Fruit fly (Drosophila melanogaster): ENCODE data around the gene promL.

The promL gene

DNA sequence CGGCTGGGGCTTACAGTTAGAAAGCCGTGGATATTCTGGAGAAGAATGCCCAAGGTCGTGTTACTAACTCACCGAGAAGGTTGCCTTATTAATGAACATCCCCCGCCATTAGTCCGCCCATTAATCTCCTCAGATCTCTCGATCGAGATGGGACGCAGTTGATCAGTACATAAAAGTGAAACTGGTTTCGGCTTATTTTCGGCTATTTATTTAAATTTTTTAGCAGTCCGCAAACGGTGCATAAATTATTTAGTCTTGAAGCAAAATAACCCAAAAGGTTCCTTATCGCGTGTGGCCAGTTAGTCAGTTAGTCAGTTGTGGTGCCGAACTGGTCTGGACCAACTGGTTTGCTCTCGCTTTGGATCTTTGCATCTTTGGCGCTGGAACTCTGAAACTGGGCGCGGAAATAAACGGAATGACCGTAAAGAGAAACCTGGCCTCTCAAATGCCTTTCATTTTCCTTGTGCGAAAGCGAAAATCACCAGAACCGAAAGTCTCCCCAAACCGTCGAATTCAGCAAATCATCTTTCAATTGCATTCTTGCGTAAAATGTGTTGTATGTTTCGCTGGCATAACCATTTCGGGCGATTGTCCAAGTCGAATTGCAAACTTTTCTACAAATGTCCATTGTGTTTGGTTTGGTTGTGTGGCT, 28.6 kb downstream of the promL start:
- TF ChIP-seq Ets21C (GFP tag; optimal IDR thresholded peaks at IDR 0.05) (no peak), cyc (GFP tag; optimal IDR thresholded peaks at IDR 0.05) (no peak), eg (GFP tag; IDR thresholded peaks at IDR 0.05) (0 out of 3 replicates have a peak, but pooled peaks have one; percentile 21), topi (GFP tag; optimal IDR thresholded peaks at IDR 0.05) (peak; percentile 6), Blimp-1 (GFP tag; optimal IDR thresholded peaks at IDR 0.05) (peak; percentile 99), CG6854 (GFP tag; optimal IDR thresholded peaks at IDR 0.05) (peak; percentile 73)

DNA sequence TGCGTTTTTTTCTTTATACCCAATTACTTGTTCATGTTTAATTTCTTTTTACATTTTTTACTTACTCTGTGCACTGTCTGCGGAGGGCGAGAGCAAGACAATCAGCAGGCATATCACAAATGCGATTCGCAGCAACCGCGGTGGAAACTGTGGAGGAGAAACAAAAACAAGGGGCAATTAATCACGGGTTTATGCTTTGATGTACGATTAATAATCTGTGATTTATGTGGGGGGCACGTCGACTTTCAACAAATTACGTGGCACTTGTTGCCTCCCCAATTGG, 30.0 kb downstream of the promL start:
- TF ChIP-seq Sox102F (GFP tag; optimal IDR thresholded peaks at IDR 0.05): no peak
- TF ChIP-seq CG8632 (GFP tag; optimal IDR thresholded peaks at IDR 0.05): no peak
- no peak for TF ChIP-seq CG6792 (GFP tag; optimal IDR thresholded peaks at IDR 0.05)
- TF ChIP-seq lz (GFP tag; optimal IDR thresholded peaks at IDR 0.05): no peak
- no peak for TF ChIP-seq CG32006 (GFP tag; optimal IDR thresholded peaks at IDR 0.05)
- TF ChIP-seq CG3032 (tag; optimal IDR thresholded peaks at IDR 0.05): no peak
- TF ChIP-seq CG11902 (GFP tag; optimal IDR thresholded peaks at IDR 0.05): no peak
- TF ChIP-seq dsx (GFP tag; optimal IDR thresholded peaks at IDR 0.05; ENCODE audit: poor library complexity, severe bottlenecking): no peak
- no peak for TF ChIP-seq CG6276 (GFP tag; optimal IDR thresholded peaks at IDR 0.05)
- TF ChIP-seq CG15336 (GFP tag; IDR thresholded peaks at IDR 0.05): no peak
- TF ChIP-seq OdsH (GFP tag; optimal IDR thresholded peaks at IDR 0.05): no peak
- no peak for TF ChIP-seq CG7368 (GFP tag; optimal IDR thresholded peaks at IDR 0.05)
- TF ChIP-seq salr (GFP tag; optimal IDR thresholded peaks at IDR 0.05): no peak
- no peak for TF ChIP-seq Eip93F (GFP tag; optimal IDR thresholded peaks at IDR 0.05)
- TF ChIP-seq CG9139 (GFP tag; optimal IDR thresholded peaks at IDR 0.05): no peak
- TF ChIP-seq esn (GFP tag; optimal IDR thresholded peaks at IDR 0.05): no peak
- TF ChIP-seq Ets96B (tag; optimal IDR thresholded peaks at IDR 0.05): no peak

DNA sequence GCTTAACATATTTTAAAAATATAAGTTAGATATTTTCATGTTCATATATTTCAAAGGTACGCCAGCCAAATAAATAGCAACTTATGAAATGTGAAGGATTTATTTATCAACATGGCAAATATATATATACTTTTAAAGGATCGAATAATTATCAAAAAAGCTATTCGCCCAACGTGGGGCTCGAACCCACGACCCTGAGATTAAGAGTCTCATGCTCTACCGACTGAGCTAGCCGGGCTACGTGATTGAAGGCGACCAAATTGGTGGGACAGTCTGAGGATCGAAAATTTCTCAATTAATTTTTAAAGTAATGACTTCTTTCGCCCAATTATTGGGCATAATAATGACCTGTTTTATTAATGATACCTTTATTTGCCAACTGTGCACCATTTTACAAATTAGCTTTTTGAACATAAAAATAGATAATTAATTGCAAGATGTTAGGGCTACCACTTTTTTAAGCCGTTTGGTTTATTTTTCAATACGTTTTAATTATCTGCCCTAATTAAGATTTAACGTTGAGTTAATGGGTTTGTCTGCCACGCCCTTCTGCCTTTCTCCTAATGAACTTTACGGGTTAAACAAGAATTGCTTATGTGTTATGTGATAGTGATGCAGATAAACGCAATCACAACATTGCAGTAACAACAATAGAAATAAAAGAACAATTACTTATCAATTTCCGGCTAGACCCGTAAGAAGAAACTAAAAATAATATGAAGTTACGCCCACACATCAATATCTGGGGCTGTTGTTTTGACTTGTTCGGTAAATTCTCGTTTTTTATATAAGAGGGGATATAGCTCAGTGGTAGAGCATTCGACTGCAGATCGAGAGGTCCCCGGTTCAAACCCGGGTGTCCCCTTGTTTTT, 30.6 kb downstream of the promL start:
- no peak for TF ChIP-seq CG10631 (GFP tag; optimal IDR thresholded peaks at IDR 0.05)
- peak; percentile 65 for TF ChIP-seq svp (GFP tag)
- TF ChIP-seq achi (GFP tag; optimal IDR thresholded peaks at IDR 0.05): no peak
- TF ChIP-seq CG6808 (GFP tag; optimal IDR thresholded peaks at IDR 0.05): no peak
- TF ChIP-seq Sox15 (GFP tag; optimal IDR thresholded peaks at IDR 0.05): no peak
- peak; percentile 49 for TF ChIP-seq Eip78C (GFP tag)

DNA sequence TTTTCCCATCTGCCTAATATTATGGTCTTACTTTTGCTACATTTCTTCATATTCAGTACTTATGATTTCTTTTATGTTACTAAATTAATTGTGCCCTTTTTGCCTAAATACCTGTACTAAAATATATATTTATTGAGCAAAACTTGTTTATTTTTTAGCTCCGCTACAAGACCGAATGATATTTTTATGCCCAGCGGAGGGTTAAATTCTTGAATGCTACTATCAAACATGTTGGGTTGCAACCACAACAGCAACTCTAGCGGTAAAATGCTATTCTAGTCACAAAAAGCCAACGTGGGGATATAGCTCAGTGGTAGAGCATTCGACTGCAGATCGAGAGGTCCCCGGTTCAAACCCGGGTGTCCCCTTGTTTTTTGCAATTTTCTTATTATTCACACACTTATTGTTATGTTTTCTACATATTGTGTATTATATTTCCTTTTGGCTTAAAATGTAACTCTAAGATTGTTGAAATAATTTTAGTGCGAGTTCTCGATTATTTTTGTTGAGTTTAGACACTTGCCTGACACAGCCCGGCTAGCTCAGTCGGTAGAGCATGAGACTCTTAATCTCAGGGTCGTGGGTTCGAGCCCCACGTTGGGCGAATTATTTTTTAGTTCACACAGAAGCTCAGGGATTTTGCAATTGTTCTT, 31.3 kb downstream of the promL start:
- TF ChIP-seq CG6163 (GFP tag; IDR thresholded peaks at IDR 0.05) (0 out of 3 replicates have a peak, but pooled peaks have one; percentile 14), Sox14 (GFP tag; optimal IDR thresholded peaks at IDR 0.05) (peak; percentile 34), CG6808 (GFP tag; optimal IDR thresholded peaks at IDR 0.05) (peak; percentile 58), cyc (GFP tag; optimal IDR thresholded peaks at IDR 0.05) (peak; percentile 15), Ets96B (tag; optimal IDR thresholded peaks at IDR 0.05) (peak; percentile 33), topi (GFP tag; optimal IDR thresholded peaks at IDR 0.05) (peak; percentile 42), ss (GFP tag; optimal IDR thresholded peaks at IDR 0.05) (peak in 1 of 2 experiments; percentile 39), CG8632 (GFP tag; optimal IDR thresholded peaks at IDR 0.05) (no peak), Lpt (GFP tag; optimal IDR thresholded peaks at IDR 0.05) (no peak), CG31627 (GFP tag; optimal IDR thresholded peaks at IDR 0.05) (no peak), net (GFP tag; optimal IDR thresholded peaks at IDR 0.05) (no peak), CG3032 (tag; optimal IDR thresholded peaks at IDR 0.05) (peak; percentile 38), CG6854 (GFP tag; optimal IDR thresholded peaks at IDR 0.05) (no peak), lz (GFP tag; optimal IDR thresholded peaks at IDR 0.05) (peak; percentile 39), CG9139 (GFP tag; optimal IDR thresholded peaks at IDR 0.05) (no peak), svp (GFP tag) (peak; percentile 82), pdm3 (GFP tag; optimal IDR thresholded peaks at IDR 0.05) (no peak), CG15336 (GFP tag; IDR thresholded peaks at IDR 0.05) (0 out of 2 replicates have a peak, but pooled peaks have one; percentile 43), fkh (GFP tag; optimal IDR thresholded peaks at IDR 0.05) (no peak), Smox (GFP tag; optimal IDR thresholded peaks at IDR 0.05) (no peak), Blimp-1 (GFP tag; optimal IDR thresholded peaks at IDR 0.05) (no peak), CG16779 (tag; optimal IDR thresholded peaks at IDR 0.05) (no peak), eg (GFP tag; IDR thresholded peaks at IDR 0.05) (peak; percentile 45; the same call in 1 of the 3 replicates), dac (GFP tag; optimal IDR thresholded peaks at IDR 0.05) (no peak), Hr4 (GFP tag; optimal IDR thresholded peaks at IDR 0.05) (no peak), Hr39 (GFP tag; optimal IDR thresholded peaks at IDR 0.05) (no peak)
